Fruit fly (Drosophila melanogaster): ENCODE data around the gene CG31041.

dm6 chr3R:29559444-29559976, 31.2 kb downstream of the CG31041 start:
- TF ChIP-seq CG11617 (GFP tag; optimal IDR thresholded peaks at IDR 0.05) = no peak
- TF ChIP-seq CG14711 (tag; optimal IDR thresholded peaks at IDR 0.05) = no peak
- TF ChIP-seq Mnt (GFP tag; optimal IDR thresholded peaks at IDR 0.05) = no peak
- no peak for TF ChIP-seq CG7045 (GFP tag; optimal IDR thresholded peaks at IDR 0.05)
- TF ChIP-seq Hr96 (GFP tag; optimal IDR thresholded peaks at IDR 0.05) = no peak
- TF ChIP-seq Crg-1 (GFP tag; optimal IDR thresholded peaks at IDR 0.05) = no peak
- no peak for TF ChIP-seq Clk (GFP tag; optimal IDR thresholded peaks at IDR 0.05)

All from whole organism, adult.